Worm (Caenorhabditis elegans): ENCODE results near the gene R08C7.5.

R08C7.5 gene

DNA sequence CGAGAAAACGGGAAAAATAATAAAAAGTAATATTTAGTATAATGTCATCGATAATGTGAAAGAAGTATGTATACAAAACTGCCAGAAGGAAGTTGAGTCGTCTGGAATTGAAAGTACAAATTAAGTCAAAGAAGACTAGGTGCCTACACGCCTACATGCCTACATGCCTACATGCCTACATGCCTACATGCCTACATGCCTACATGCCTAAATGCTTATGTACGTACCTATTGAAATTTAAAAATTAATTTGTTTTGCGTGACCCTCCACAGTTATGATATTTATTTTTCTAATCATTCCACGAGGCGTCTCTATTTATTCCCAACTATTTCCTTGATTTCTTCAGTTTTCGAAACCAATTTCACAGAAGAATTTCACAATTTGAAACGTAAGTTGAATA, at the start of gene R08C7.5, which contains the start of gene str-185:
TSS of gene R08C7.5 (plus strand) at position 329 of the 400 bp plus-strand sequence.
TSS of gene str-185 (minus strand) at position 101 of the 400 bp plus-strand sequence.
- no peak for TF ChIP-seq cebp-2 (GFP tag; IDR thresholded peaks at IDR 0.05)
- no peak for TF ChIP-seq lsl-1 (GFP tag; optimal IDR thresholded peaks at IDR 0.05)
- TF ChIP-seq F52B5.7 (tag; optimal IDR thresholded peaks at IDR 0.05) = no peak
- no peak for TF ChIP-seq nhr-120 (GFP tag; IDR thresholded peaks at IDR 0.05)
- TF ChIP-seq ets-4 (GFP tag; optimal IDR thresholded peaks at IDR 0.05) = no peak
- TF ChIP-seq tbx-9 (tag; optimal IDR thresholded peaks at IDR 0.05; ENCODE audit: borderline replicate concordance) = no peak
- TF ChIP-seq nhr-90 (tag; optimal IDR thresholded peaks at IDR 0.05) = no peak
- TF ChIP-seq F37B4.10 (GFP tag; IDR thresholded peaks at IDR 0.05) = no peak
- TF ChIP-seq hmg-20 (GFP tag; IDR thresholded peaks at IDR 0.05) = no peak
- no peak for TF ChIP-seq tlf-1 (GFP tag; optimal IDR thresholded peaks at IDR 0.05)
- TF ChIP-seq F57C9.4 (tag; optimal IDR thresholded peaks at IDR 0.05) = no peak
- no peak for TF ChIP-seq hrde-1 (tag; optimal IDR thresholded peaks at IDR 0.05; ENCODE audit: borderline replicate concordance)
- no peak for TF ChIP-seq athp-1 (tag; optimal IDR thresholded peaks at IDR 0.05)
- TF ChIP-seq ztf-18 (tag; optimal IDR thresholded peaks at IDR 0.05) = no peak
- no peak for TF ChIP-seq F57A8.1 (GFP tag; optimal IDR thresholded peaks at IDR 0.05)
- no peak for TF ChIP-seq ceh-58 (GFP tag; IDR thresholded peaks at IDR 0.05)
- no peak for TF ChIP-seq ceh-79 (tag; optimal IDR thresholded peaks at IDR 0.05)
- no peak for TF ChIP-seq sptf-2 (GFP tag; optimal IDR thresholded peaks at IDR 0.05)
- TF ChIP-seq lin-54 (GFP tag; optimal IDR thresholded peaks at IDR 0.05) = no peak

DNA sequence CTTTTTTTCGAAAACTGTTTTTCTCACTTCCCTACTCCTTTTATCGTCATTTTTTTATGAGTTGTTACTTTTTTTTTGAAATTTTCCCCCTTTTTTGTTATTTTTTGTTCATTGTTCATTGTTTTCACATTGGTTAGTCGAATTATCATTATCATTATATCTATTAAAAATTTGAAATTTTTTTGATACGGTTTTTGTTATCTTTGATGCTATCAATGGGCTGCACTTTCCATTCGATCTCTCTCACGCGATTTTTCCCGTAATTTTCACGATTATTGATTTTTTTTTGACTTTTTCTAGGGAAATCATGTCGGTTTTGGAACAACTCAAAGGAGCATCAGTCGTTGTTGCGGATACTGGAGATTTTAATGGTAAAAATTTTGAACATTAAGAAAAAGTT, 43.7 kb upstream of the R08C7.5 start, which contains the start of gene tald-1:
TSS of gene tald-1 (plus strand) at position 301 of the 400 bp plus-strand sequence.
- TF ChIP-seq lir-1 (GFP tag; conservative IDR thresholded peaks at IDR 0.05) = no peak
- no peak for TF ChIP-seq nhr-27 (tag; optimal IDR thresholded peaks at IDR 0.05)
- TF ChIP-seq snpc-1.1 (tag; optimal IDR thresholded peaks at IDR 0.05; ENCODE audit: insufficient read depth) = no peak
- no peak for TF ChIP-seq Y56A3A.18 (GFP tag; IDR thresholded peaks at IDR 0.05)
- TF ChIP-seq F37B4.10 (GFP tag; IDR thresholded peaks at IDR 0.05) = no peak
- no peak for TF ChIP-seq lin-35 (GFP tag; optimal IDR thresholded peaks at IDR 0.05)
- TF ChIP-seq xnd-1 (tag; optimal IDR thresholded peaks at IDR 0.05) = no peak
- no peak for TF ChIP-seq Y53F4B.3 (GFP tag; IDR thresholded peaks at IDR 0.05)
- TF ChIP-seq nfyb-1 (GFP tag; IDR thresholded peaks at IDR 0.05) = no peak
- no peak for TF ChIP-seq mcd-1 (GFP tag; IDR thresholded peaks at IDR 0.05)
- no peak for TF ChIP-seq lsl-1 (GFP tag; optimal IDR thresholded peaks at IDR 0.05)
- no peak for TF ChIP-seq ccch-3 (GFP tag; optimal IDR thresholded peaks at IDR 0.05)
- no peak for TF ChIP-seq die-1 (tag; optimal IDR thresholded peaks at IDR 0.05)
- TF ChIP-seq snpc-4 (GFP tag; optimal IDR thresholded peaks at IDR 0.05) = no peak
- peak in 1 of 4 experiments; percentile 7 for TF ChIP-seq snpc-4 (tag; optimal IDR thresholded peaks at IDR 0.05)
- TF ChIP-seq akir-1 (GFP tag; optimal IDR thresholded peaks at IDR 0.05) = no peak
- no peak for TF ChIP-seq ztf-6 (GFP tag; IDR thresholded peaks at IDR 0.05)
- no peak for TF ChIP-seq madf-3 (GFP tag; IDR thresholded peaks at IDR 0.05)
- no peak for TF ChIP-seq Y67H2A.10 (GFP tag; conservative IDR thresholded peaks at IDR 0.05)
- no peak for TF ChIP-seq cebp-2 (GFP tag; IDR thresholded peaks at IDR 0.05)
- no peak for TF ChIP-seq aptf-2 (GFP tag; conservative IDR thresholded peaks at IDR 0.05)
- no peak for TF ChIP-seq ama-1 (optimal IDR thresholded peaks at IDR 0.05)
- peak; percentile 5 to 29 for TF ChIP-seq ama-1 (GFP tag; optimal IDR thresholded peaks at IDR 0.05)
- no peak for TF ChIP-seq madf-10 (tag; optimal IDR thresholded peaks at IDR 0.05)
- TF ChIP-seq egl-18 (GFP tag; IDR thresholded peaks at IDR 0.05) = no peak
- peak; percentile 14 for TF ChIP-seq nhr-80 (tag; optimal IDR thresholded peaks at IDR 0.05)
- no peak for TF ChIP-seq rec-8 (tag; optimal IDR thresholded peaks at IDR 0.05)

Measured in whole organism, young adult.